Worm (Caenorhabditis elegans) whole organism, late embryonic: ENCODE data around the gene osm-11.

ENCODE experiments used
- C08G9.2 ChIP-seq: sonication (generic microtip); optimal IDR thresholded peaks from 2 replicates; lab custom pipeline; 2016; ENCODE audit warnings: mild to moderate bottlenecking, missing genetic modification characterization, moderate library complexity, missing compliant biosample characterization
- K02D7.2 ChIP-seq: sonication (generic microtip); optimal IDR thresholded peaks from 2 replicates; lab custom pipeline; 2017; ENCODE audit warnings: mild to moderate bottlenecking, missing genetic modification characterization, missing compliant biosample characterization
- K09A11.1 ChIP-seq: sonication (generic microtip); optimal IDR thresholded peaks from 2 replicates; lab custom pipeline; 2017; ENCODE audit warnings: antibody characterized with exemption, mild to moderate bottlenecking, missing genetic modification characterization, missing compliant biosample characterization; ENCODE audit not compliant: insufficient read depth
- T23F11.4 ChIP-seq: fragments of 200-800 bp; sonication (Bioruptor generic); optimal IDR thresholded peaks from 2 replicates; lab custom pipeline; 2018; ENCODE audit warnings: mild to moderate bottlenecking, missing genetic modification characterization, missing compliant biosample characterization
- ahr-1 ChIP-seq: sonication (generic microtip); optimal IDR thresholded peaks from 2 replicates; lab custom pipeline; 2016; ENCODE audit warnings: missing genetic modification characterization, missing compliant biosample characterization
- ceh-14 ChIP-seq: sonication (generic microtip); optimal IDR thresholded peaks from 2 replicates; lab custom pipeline; 2016; ENCODE audit warnings: missing genotype, missing genetic modification characterization, missing compliant biosample characterization
- ceh-19 ChIP-seq: fragments of 200-800 bp; sonication (Bioruptor generic); optimal IDR thresholded peaks from 2 replicates; lab custom pipeline; 2018; ENCODE audit warnings: mild to moderate bottlenecking, missing genetic modification characterization, missing compliant biosample characterization
- ceh-2 ChIP-seq: sonication (generic microtip); optimal IDR thresholded peaks from 2 replicates; lab custom pipeline; 2016; ENCODE audit warnings: missing genotype, missing genetic modification characterization, missing compliant biosample characterization
- ceh-24 ChIP-seq: sonication (generic microtip); optimal IDR thresholded peaks from 2 replicates; lab custom pipeline; 2016; ENCODE audit warnings: mild to moderate bottlenecking, missing genetic modification characterization, missing compliant biosample characterization
- ceh-30 ChIP-seq: fragments of 150-350 bp; optimal IDR thresholded peaks from 2 replicates; lab custom pipeline; 2014; ENCODE audit warnings: missing biosample characterization, missing genetic modification characterization
- ceh-48 ChIP-seq: sonication (generic microtip); optimal IDR thresholded peaks from 2 replicates; lab custom pipeline; 2016; ENCODE audit warnings: missing genetic modification characterization, inconsistent platforms, missing compliant biosample characterization
- dmd-4 ChIP-seq: sonication (generic microtip); optimal IDR thresholded peaks from 2 replicates; lab custom pipeline; 2016; ENCODE audit warnings: borderline replicate concordance, missing genetic modification characterization, missing compliant biosample characterization
- dve-1 ChIP-seq: sonication (generic microtip); optimal IDR thresholded peaks from 2 replicates; lab custom pipeline; 2017; ENCODE audit warnings: antibody characterized with exemption, mild to moderate bottlenecking, missing genetic modification characterization, missing compliant biosample characterization
- eyg-1 ChIP-seq: sonication (generic microtip); optimal IDR thresholded peaks from 2 replicates; lab custom pipeline; 2016; ENCODE audit warnings: missing genotype, missing genetic modification characterization, missing compliant biosample characterization
- fax-1 ChIP-seq: sonication (generic microtip); optimal IDR thresholded peaks from 2 replicates; lab custom pipeline; 2016; ENCODE audit warnings: missing genotype, missing genetic modification characterization, missing compliant biosample characterization
- fkh-10 ChIP-seq: fragments of 150-350 bp; optimal IDR thresholded peaks from 2 replicates; lab custom pipeline; 2014; ENCODE audit warnings: missing biosample characterization, missing genetic modification reagents, missing genetic modification characterization
- fkh-6 ChIP-seq: sonication (generic microtip); optimal IDR thresholded peaks from 2 replicates; lab custom pipeline; 2016; ENCODE audit warnings: missing genetic modification characterization, missing compliant biosample characterization
- gmeb-2 ChIP-seq: sonication (generic microtip); optimal IDR thresholded peaks from 2 replicates; lab custom pipeline; 2016; ENCODE audit warnings: missing genetic modification characterization, inconsistent platforms, missing compliant biosample characterization
- hlh-6 ChIP-seq: sonication (generic microtip); optimal IDR thresholded peaks from 2 replicates; lab custom pipeline; 2016; ENCODE audit warnings: missing genotype, missing genetic modification characterization, missing compliant biosample characterization
- lim-6 ChIP-seq: sonication (generic microtip); optimal IDR thresholded peaks from 2 replicates; lab custom pipeline; 2016; ENCODE audit warnings: missing genetic modification characterization, missing compliant biosample characterization
- madf-2 ChIP-seq: sonication (generic microtip); optimal IDR thresholded peaks from 2 replicates; lab custom pipeline; 2017; ENCODE audit warnings: missing genetic modification characterization, missing compliant biosample characterization
- mec-3 ChIP-seq: sonication (generic microtip); optimal IDR thresholded peaks from 2 replicates; lab custom pipeline; 2016; ENCODE audit warnings: borderline replicate concordance, missing genetic modification characterization, missing compliant biosample characterization
- nfya-1 ChIP-seq: sonication (generic microtip); optimal IDR thresholded peaks from 2 replicates; lab custom pipeline; 2017; ENCODE audit warnings: missing genetic modification characterization, mild to moderate bottlenecking, missing compliant biosample characterization, antibody characterized with exemption, moderate library complexity
- nhr-11 ChIP-seq: fragments of 150-350 bp; optimal IDR thresholded peaks from 2 replicates; lab custom pipeline; 2014; ENCODE audit warnings: missing biosample characterization, missing genetic modification characterization
- npax-4 ChIP-seq: sonication (generic microtip); optimal IDR thresholded peaks from 2 replicates; lab custom pipeline; 2016; ENCODE audit warnings: missing genetic modification characterization, missing compliant biosample characterization
- pat-9 ChIP-seq: fragments of 200-800 bp; sonication (Bioruptor generic); optimal IDR thresholded peaks from 2 replicates; lab custom pipeline; 2018; ENCODE audit warnings: mild to moderate bottlenecking, missing genetic modification characterization, moderate library complexity, missing compliant biosample characterization
- pax-1 ChIP-seq: fragments of 150-350 bp; optimal IDR thresholded peaks from 2 replicates; lab custom pipeline; 2014; ENCODE audit warnings: missing biosample characterization, missing genetic modification characterization
- rnt-1 ChIP-seq: sonication (generic microtip); optimal IDR thresholded peaks from 2 replicates; lab custom pipeline; 2016; ENCODE audit warnings: missing genetic modification characterization, missing compliant biosample characterization
- sdc-2 ChIP-seq: sonication (generic microtip); optimal IDR thresholded peaks from 2 replicates; lab custom pipeline; 2016; ENCODE audit warnings: missing genotype, missing genetic modification characterization, missing compliant biosample characterization
- sox-4 ChIP-seq: sonication (generic microtip); optimal IDR thresholded peaks from 2 replicates; lab custom pipeline; 2017; ENCODE audit warnings: mild to moderate bottlenecking, missing genetic modification characterization, inconsistent platforms, missing compliant biosample characterization
- tbx-2 ChIP-seq: sonication (generic microtip); optimal IDR thresholded peaks from 2 replicates; lab custom pipeline; 2016; ENCODE audit warnings: missing genetic modification characterization, missing compliant biosample characterization
- ttx-3 ChIP-seq: sonication (generic microtip); optimal IDR thresholded peaks from 2 replicates; lab custom pipeline; 2016; ENCODE audit warnings: missing genetic modification reagents, missing genetic modification characterization, missing compliant biosample characterization
- unc-42 ChIP-seq: sonication (generic microtip); optimal IDR thresholded peaks from 2 replicates; lab custom pipeline; 2016; ENCODE audit warnings: missing genotype, missing genetic modification characterization, missing compliant biosample characterization
- unc-86 ChIP-seq: sonication (generic microtip); optimal IDR thresholded peaks from 2 replicates; lab custom pipeline; 2016; ENCODE audit warnings: missing genetic modification characterization, missing compliant biosample characterization
- zip-5 ChIP-seq: sonication (generic microtip); optimal IDR thresholded peaks from 2 replicates; lab custom pipeline; 2016; ENCODE audit warnings: missing genetic modification characterization, missing compliant biosample characterization
- ztf-16 ChIP-seq: sonication (generic microtip); optimal IDR thresholded peaks from 2 replicates; lab custom pipeline; 2017; ENCODE audit warnings: missing genetic modification characterization, missing compliant biosample characterization

Gene osm-11

ce11 chrX:17417505-17418004, 3.8 kb downstream of the osm-11 start:
- TF ChIP-seq ztf-16 (tag; lab: Kevin White, UChicago) (no peak), ttx-3 (tag; lab: Kevin White, UChicago) (no peak), dve-1 (tag; lab: Kevin White, UChicago) (no peak), unc-42 (no peak), rnt-1 (no peak), ceh-24 (tag; lab: Kevin White, UChicago) (no peak), K09A11.1 (tag; lab: Kevin White, UChicago) (no peak), fax-1 (tag; lab: Kevin White, UChicago) (no peak), gmeb-2 (tag; lab: Kevin White, UChicago) (no peak), fkh-6 (tag; lab: Kevin White, UChicago) (no peak), ceh-48 (tag; lab: Kevin White, UChicago) (no peak), K02D7.2 (tag; lab: Kevin White, UChicago) (no peak), tbx-2 (tag; lab: Kevin White, UChicago) (no peak)

ce11 chrX:17413868-17414267, 7.5 kb downstream of the osm-11 start, which contains the start of gene crb-1:
Gene crb-1 (minus strand): TSS chrX:17414014.
- no peak for TF ChIP-seq npax-4 (tag; lab: Kevin White, UChicago)
- no peak for TF ChIP-seq unc-86 (tag; lab: Kevin White, UChicago)
- no peak for TF ChIP-seq sdc-2 (tag; lab: Kevin White, UChicago)
- no peak for TF ChIP-seq madf-2
- TF ChIP-seq ttx-3 (tag; lab: Kevin White, UChicago): no peak
- TF ChIP-seq fkh-10 (GFP tag; lab: Kevin White, UChicago): no peak
- TF ChIP-seq gmeb-2 (tag; lab: Kevin White, UChicago): no peak
- no peak for TF ChIP-seq ceh-14 (tag; lab: Kevin White, UChicago)
- no peak for TF ChIP-seq hlh-6 (tag; lab: Kevin White, UChicago)
- TF ChIP-seq fkh-6 (tag; lab: Kevin White, UChicago): no peak
- no peak for TF ChIP-seq dmd-4 (tag; lab: Kevin White, UChicago)

ce11 chrX:17412642-17413041, 8.7 kb downstream of the osm-11 start:
- TF ChIP-seq K09A11.1 (tag; lab: Kevin White, UChicago) (no peak), ceh-19 (GFP tag; lab: Kevin White, UChicago) (no peak), pat-9 (tag; lab: Kevin White, UChicago) (no peak), lim-6 (tag; lab: Kevin White, UChicago) (no peak)
- TF ChIP-seq, all 69 proteins: peak for 0

ce11 chrX:17408855-17409254, 12.5 kb downstream of the osm-11 start:
- no peak for TF ChIP-seq ceh-30 (tag; lab: Kevin White, UChicago)
- no peak for TF ChIP-seq zip-5 (tag; lab: Kevin White, UChicago)
- no peak for TF ChIP-seq nhr-11 (tag; lab: Kevin White, UChicago)
- no peak for TF ChIP-seq dve-1 (tag; lab: Kevin White, UChicago)
- no peak for TF ChIP-seq ceh-14 (tag; lab: Kevin White, UChicago)
- TF ChIP-seq nfya-1 (tag; lab: Kevin White, UChicago): no peak
- no peak for TF ChIP-seq fax-1 (tag; lab: Kevin White, UChicago)
- no peak for TF ChIP-seq pax-1 (tag; lab: Kevin White, UChicago)
- TF ChIP-seq K02D7.2 (tag; lab: Kevin White, UChicago): no peak
- no peak for TF ChIP-seq eyg-1 (tag; lab: Kevin White, UChicago)
- TF ChIP-seq dmd-4 (tag; lab: Kevin White, UChicago): no peak
- no peak for TF ChIP-seq npax-4 (tag; lab: Kevin White, UChicago)
- no peak for TF ChIP-seq sox-4 (tag; lab: Kevin White, UChicago)
- no peak for TF ChIP-seq mec-3 (tag; lab: Kevin White, UChicago)
- no peak for TF ChIP-seq gmeb-2 (tag; lab: Kevin White, UChicago)
- no peak for TF ChIP-seq ahr-1
- TF ChIP-seq T23F11.4 (GFP tag; lab: Kevin White, UChicago): no peak
- TF ChIP-seq fkh-10 (GFP tag; lab: Kevin White, UChicago): no peak
- no peak for TF ChIP-seq ceh-2 (tag; lab: Kevin White, UChicago)
- no peak for TF ChIP-seq C08G9.2 (tag; lab: Kevin White, UChicago)
